Worm (Caenorhabditis elegans) whole organism, L4 larva: Measurements from ENCODE around the gene K08H10.10.

Experiments
- cey-2 ChIP-seq: sonication (generic microtip); optimal IDR thresholded peaks from 3 replicates; lab custom pipeline; 2017; ENCODE audit warnings: missing genetic modification characterization, mild to moderate bottlenecking, missing compliant biosample characterization, antibody characterized with exemption, borderline replicate concordance; ENCODE audit not compliant: insufficient read depth
- hlh-11 ChIP-seq: fragments of 200-800 bp; sonication (Bioruptor generic); optimal IDR thresholded peaks from 2 replicates; lab custom pipeline; 2018; ENCODE audit warnings: mild to moderate bottlenecking, missing genetic modification characterization, missing compliant biosample characterization
- mxl-2 ChIP-seq: fragments of 200-800 bp; sonication (Bioruptor generic); conservative IDR thresholded peaks from 2 replicates; pipeline ENCODE4 v1.3.6; 2022; ENCODE audit warnings: missing genetic modification reagents, missing genetic modification characterization, missing compliant biosample characterization
- nhr-42 ChIP-seq: fragments of 200-800 bp; sonication (Bioruptor generic); IDR thresholded peaks from 2 replicates; pipeline ENCODE4 v1.3.6; 2022; ENCODE audit warnings: missing genetic modification characterization, missing compliant biosample characterization
- nhr-48 ChIP-seq: sonication (generic microtip); optimal IDR thresholded peaks from 2 replicates; lab custom pipeline; 2016; ENCODE audit warnings: mild to moderate bottlenecking, missing genetic modification characterization, missing compliant biosample characterization
- pqm-1 ChIP-seq: sonication (generic microtip); optimal IDR thresholded peaks from 2 replicates; lab custom pipeline; 2017; ENCODE audit warnings: missing biosample characterization, missing genetic modification characterization
- sdz-12 ChIP-seq: fragments of 200-800 bp; sonication (Bioruptor generic); optimal IDR thresholded peaks from 2 replicates; lab custom pipeline; 2018; ENCODE audit warnings: mild to moderate bottlenecking, missing genetic modification characterization, missing compliant biosample characterization
- snpc-1.2 ChIP-seq: fragments of 200-800 bp; sonication (Bioruptor generic); IDR thresholded peaks from 2 replicates; pipeline ENCODE4 v1.3.6; 2022; ENCODE audit warnings: missing genetic modification reagents, missing genetic modification characterization, missing compliant biosample characterization

K08H10.10 gene

ce11 chrV:10051855-10052254, 51.0 kb downstream of the K08H10.10 start, which contains the start of gene str-118:
str-118 (plus strand) TSS chrV:10052155.
- TF ChIP-seq nhr-42 (no peak), snpc-1.2 (GFP tag; lab: Robert Waterston, UW) (no peak), nhr-48 (tag; lab: Kevin White, UChicago) (no peak), sdz-12 (GFP tag; lab: Kevin White, UChicago) (no peak), mxl-2 (GFP tag; lab: Robert Waterston, UW) (no peak), pqm-1 (tag; lab: Kevin White, UChicago) (no peak), cey-2 (tag; lab: Kevin White, UChicago) (no peak), hlh-11 (no peak)
